Fruit fly (Drosophila melanogaster): ENCODE data around the gene REPTOR.

The REPTOR gene

DNA sequence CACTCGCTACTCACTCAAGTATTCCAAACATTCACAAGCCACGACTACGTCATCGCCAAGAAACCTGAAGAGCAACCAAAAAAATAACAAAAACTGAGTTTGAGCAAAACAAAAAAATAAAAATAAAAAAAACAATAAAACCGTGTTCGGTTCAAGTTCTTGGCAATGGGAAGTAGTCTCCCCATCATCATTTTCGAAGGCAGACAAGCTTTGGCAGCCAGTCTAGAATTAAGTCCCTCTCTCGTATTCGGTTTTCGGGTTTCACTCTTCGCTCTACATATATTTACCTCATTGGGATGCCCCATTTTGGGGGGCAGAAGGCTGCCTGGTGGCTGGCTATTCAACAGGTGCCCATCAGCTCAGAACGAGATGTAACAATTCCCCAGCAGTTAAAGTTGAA lies 32.8 kb downstream of the REPTOR start (continued):
- no peak for TF ChIP-seq zen2 (GFP tag; IDR thresholded peaks at IDR 0.05; ENCODE audit: partially characterized antibody)
- TF ChIP-seq CG4730 (GFP tag; IDR thresholded peaks at IDR 0.05), result peak; percentile 7; the same call in 1 of the 2 replicates
- no peak for TF ChIP-seq CG13296 (GFP tag; optimal IDR thresholded peaks at IDR 0.05)
- TF ChIP-seq sc (optimal IDR thresholded peaks at IDR 0.05), result no peak
- no peak for TF ChIP-seq sc (GFP tag; optimal IDR thresholded peaks at IDR 0.05)
- TF ChIP-seq shn (GFP tag; optimal IDR thresholded peaks at IDR 0.05), result no peak
- TF ChIP-seq Side (GFP tag; optimal IDR thresholded peaks at IDR 0.05), result no peak
- TF ChIP-seq Bdp1 (GFP tag; optimal IDR thresholded peaks at IDR 0.05), result no peak
- TF ChIP-seq sim (GFP tag; IDR thresholded peaks at IDR 0.05), result no peak
- TF ChIP-seq Mrtf (GFP tag; IDR thresholded peaks at IDR 0.05), result no peak
- no peak for TF ChIP-seq E2f1 (GFP tag; IDR thresholded peaks at IDR 0.05)
- TF ChIP-seq CG33213 (GFP tag; optimal IDR thresholded peaks at IDR 0.05), result no peak
- TF ChIP-seq CG9437 (GFP tag; optimal IDR thresholded peaks at IDR 0.05), result no peak
- TF ChIP-seq CG32772 (GFP tag; IDR thresholded peaks at IDR 0.05), result no peak
- TF ChIP-seq CG9727 (GFP tag; optimal IDR thresholded peaks at IDR 0.05), result no peak
- TF ChIP-seq mirr (GFP tag; optimal IDR thresholded peaks at IDR 0.05), result peak; percentile 47
- no peak for TF ChIP-seq CG11093 (GFP tag; IDR thresholded peaks at IDR 0.05)
- no peak for TF ChIP-seq CG32767 (GFP tag; IDR thresholded peaks at IDR 0.05)
- TF ChIP-seq Aef1 (GFP tag; IDR thresholded peaks at IDR 0.05), result no peak
- no peak for TF ChIP-seq CG11247 (GFP tag; IDR thresholded peaks at IDR 0.05)
- TF ChIP-seq CG8478 (optimal IDR thresholded peaks at IDR 0.05), result no peak
- TF ChIP-seq CG2120 (GFP tag; optimal IDR thresholded peaks at IDR 0.05), result no peak
- no peak for TF ChIP-seq Rfx (GFP tag; IDR thresholded peaks at IDR 0.05)
- TF ChIP-seq croc (GFP tag; conservative IDR thresholded peaks at IDR 0.05), result no peak
- TF ChIP-seq MESR4 (GFP tag; optimal IDR thresholded peaks at IDR 0.05), result no peak
- TF ChIP-seq kni (GFP tag; optimal IDR thresholded peaks at IDR 0.05), result no peak
- TF ChIP-seq CG7963 (GFP tag; IDR thresholded peaks at IDR 0.05; ENCODE audit: partially characterized antibody), result 0 out of 3 replicates have a peak, but pooled peaks have one; percentile 27
- TF ChIP-seq CG17359 (tag; optimal IDR thresholded peaks at IDR 0.05), result no peak
- TF ChIP-seq vvl (GFP tag; IDR thresholded peaks at IDR 0.05), result 0 out of 2 replicates have a peak, but pooled peaks have one; percentile 28
- no peak for TF ChIP-seq CG12299 (tag; optimal IDR thresholded peaks at IDR 0.05)
- TF ChIP-seq E2f2 (GFP tag; IDR thresholded peaks at IDR 0.05), result no peak

DNA sequence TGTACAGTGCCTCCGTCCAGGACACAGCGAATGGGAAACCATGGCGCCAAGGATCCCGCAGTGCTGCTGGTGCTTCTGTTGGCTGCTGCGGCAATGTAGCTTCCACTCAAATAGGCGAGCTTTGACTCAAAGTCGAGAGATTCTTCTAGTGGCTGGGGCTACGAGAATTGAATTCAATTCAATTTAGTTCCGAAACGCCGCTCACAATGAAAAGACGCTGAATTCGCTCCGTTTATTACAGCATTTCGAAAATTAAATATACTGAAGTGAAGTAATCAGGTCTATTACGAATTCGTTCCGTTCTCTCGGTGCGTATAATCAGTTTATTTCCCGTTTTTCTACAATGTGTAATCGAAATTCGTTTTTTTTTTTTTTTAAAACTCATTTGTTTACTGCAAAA lies 33.8 kb downstream of the REPTOR start:
- TF ChIP-seq CG6654 (GFP tag; optimal IDR thresholded peaks at IDR 0.05), result no peak
- TF ChIP-seq ssp (GFP tag; IDR thresholded peaks at IDR 0.05), result no peak
- no peak for TF ChIP-seq Xbp1 (GFP tag; optimal IDR thresholded peaks at IDR 0.05)
- TF ChIP-seq lbe (GFP tag; optimal IDR thresholded peaks at IDR 0.05), result no peak
- TF ChIP-seq B-H1 (GFP tag; IDR thresholded peaks at IDR 0.05), result no peak
- no peak for TF ChIP-seq HLH54F (GFP tag; optimal IDR thresholded peaks at IDR 0.05)
- no peak for TF ChIP-seq Trl (optimal IDR thresholded peaks at IDR 0.05)
- no peak for TF ChIP-seq Trl (GFP tag; optimal IDR thresholded peaks at IDR 0.05)
- TF ChIP-seq chm (GFP tag; IDR thresholded peaks at IDR 0.05), result no peak
- TF ChIP-seq CG14441 (GFP tag; IDR thresholded peaks at IDR 0.05), result no peak
- TF ChIP-seq CHES-1-like (GFP tag; optimal IDR thresholded peaks at IDR 0.05), result no peak
- TF ChIP-seq grau (tag; optimal IDR thresholded peaks at IDR 0.05), result no peak
- TF ChIP-seq zfh1 (GFP tag; IDR thresholded peaks at IDR 0.05), result no peak
- TF ChIP-seq sob (GFP tag; IDR thresholded peaks at IDR 0.05), result no peak
- no peak for TF ChIP-seq CG11247 (GFP tag; IDR thresholded peaks at IDR 0.05)
- no peak for TF ChIP-seq nom (GFP tag; optimal IDR thresholded peaks at IDR 0.05)
- TF ChIP-seq CG12299 (tag; optimal IDR thresholded peaks at IDR 0.05), result no peak
- no peak for TF ChIP-seq gem (tag; optimal IDR thresholded peaks at IDR 0.05)
- TF ChIP-seq Awh (GFP tag; IDR thresholded peaks at IDR 0.05), result no peak
- peak; percentile 14 for TF ChIP-seq CG10543 (GFP tag; optimal IDR thresholded peaks at IDR 0.05)
- TF ChIP-seq Dfd (GFP tag; optimal IDR thresholded peaks at IDR 0.05), result no peak
- peak; percentile 20; the same call in 1 of the 2 replicates for TF ChIP-seq Rfx (GFP tag; IDR thresholded peaks at IDR 0.05)
- TF ChIP-seq gt (GFP tag; IDR thresholded peaks at IDR 0.05), result no peak
- TF ChIP-seq CG3726 (GFP tag; IDR thresholded peaks at IDR 0.05), result no peak
- TF ChIP-seq CG30431 (GFP tag; optimal IDR thresholded peaks at IDR 0.05), result no peak
- TF ChIP-seq Jarid2 (GFP tag; optimal IDR thresholded peaks at IDR 0.05), result peak; percentile 49
- TF ChIP-seq ewg (GFP tag; optimal IDR thresholded peaks at IDR 0.05), result no peak
